Fruit fly (Drosophila melanogaster): ENCODE results near the gene Spn100A.

The Spn100A gene

DNA sequence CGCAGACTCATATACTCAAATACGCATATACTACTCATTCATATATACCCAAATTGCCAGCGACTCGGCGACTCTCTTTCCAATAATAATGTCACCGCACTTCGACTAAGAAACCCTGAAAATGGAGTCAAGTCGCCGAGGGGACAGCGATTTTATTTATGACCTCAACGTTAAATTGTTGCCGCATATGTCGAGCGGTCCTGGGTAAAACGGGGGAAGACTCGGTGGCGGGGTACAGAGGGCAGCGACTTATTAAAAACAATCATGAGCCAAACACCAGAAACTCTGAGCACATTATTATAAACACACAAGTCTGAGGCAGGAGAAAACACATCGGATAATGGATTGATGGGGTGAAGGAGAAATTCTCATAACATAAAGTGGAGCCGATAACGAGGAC lies 44.6 kb downstream of the Spn100A start:
- no peak for TF ChIP-seq Mnt (GFP tag; optimal IDR thresholded peaks at IDR 0.05)
- TF ChIP-seq CG12768 (GFP tag; optimal IDR thresholded peaks at IDR 0.05): no peak
- TF ChIP-seq Hr96 (GFP tag; optimal IDR thresholded peaks at IDR 0.05): no peak
- no peak for TF ChIP-seq CG1620 (GFP tag; optimal IDR thresholded peaks at IDR 0.05)
- no peak for TF ChIP-seq cic (GFP tag; optimal IDR thresholded peaks at IDR 0.05)
- TF ChIP-seq Crg-1 (GFP tag; optimal IDR thresholded peaks at IDR 0.05): no peak
- no peak for TF ChIP-seq ovo (GFP tag; optimal IDR thresholded peaks at IDR 0.05)
- no peak for TF ChIP-seq toe (GFP tag; optimal IDR thresholded peaks at IDR 0.05)
- no peak for TF ChIP-seq pad (GFP tag; optimal IDR thresholded peaks at IDR 0.05)
- TF ChIP-seq cnc (optimal IDR thresholded peaks at IDR 0.05): no peak
- TF ChIP-seq CG11617 (GFP tag; optimal IDR thresholded peaks at IDR 0.05): no peak
- no peak for TF ChIP-seq CG14711 (tag; optimal IDR thresholded peaks at IDR 0.05)
- TF ChIP-seq tj (GFP tag; optimal IDR thresholded peaks at IDR 0.05): no peak
- TF ChIP-seq CG33017 (tag; optimal IDR thresholded peaks at IDR 0.05): no peak
- no peak for TF ChIP-seq CG7045 (GFP tag; optimal IDR thresholded peaks at IDR 0.05)
- no peak for TF ChIP-seq kay (GFP tag; ENCODE audit: borderline replicate concordance)

- TF ChIP-seq CG7045 (GFP tag; optimal IDR thresholded peaks at IDR 0.05): no peak
- no peak for TF ChIP-seq tj (GFP tag; optimal IDR thresholded peaks at IDR 0.05)
- no peak for TF ChIP-seq CG33017 (tag; optimal IDR thresholded peaks at IDR 0.05)
Measured at dm6 chr3R:30741371-30741770, 50.9 kb downstream of the Spn100A start.

Measured in whole organism, adult.